Fruit fly (Drosophila melanogaster): ENCODE results near the gene Phf5a.

Gene Phf5a

dm6 chr2L:6481310-6481738 is 9.3 kb downstream of the Phf5a start (continued):
- TF ChIP-seq CG15601 (tag; optimal IDR thresholded peaks at IDR 0.05) (no peak), az2 (GFP tag; optimal IDR thresholded peaks at IDR 0.05) (no peak), CG3407 (GFP tag; optimal IDR thresholded peaks at IDR 0.05) (no peak), en (GFP tag; optimal IDR thresholded peaks at IDR 0.05) (no peak), sisA (GFP tag; IDR thresholded peaks at IDR 0.05) (no peak), CG2678 (tag; optimal IDR thresholded peaks at IDR 0.05) (no peak), gsb (GFP tag; IDR thresholded peaks at IDR 0.05) (no peak), Hsf (GFP tag; optimal IDR thresholded peaks at IDR 0.05) (no peak), dati (GFP tag; IDR thresholded peaks at IDR 0.05) (no peak), seq (GFP tag; IDR thresholded peaks at IDR 0.05) (0 out of 2 replicates have a peak, but pooled peaks have one; percentile 11), Oaz (GFP tag; IDR thresholded peaks at IDR 0.05) (no peak), dmrt11E (tag; optimal IDR thresholded peaks at IDR 0.05) (no peak), CG4328 (GFP tag; optimal IDR thresholded peaks at IDR 0.05) (no peak), maf-S (GFP tag; optimal IDR thresholded peaks at IDR 0.05) (no peak), CG13296 (GFP tag; optimal IDR thresholded peaks at IDR 0.05) (no peak), slbo (GFP tag; IDR thresholded peaks at IDR 0.05) (peak; percentile 16; the same call in 1 of the 2 replicates), crc (GFP tag; optimal IDR thresholded peaks at IDR 0.05) (no peak), B-H2 (GFP tag; optimal IDR thresholded peaks at IDR 0.05) (no peak), chm (GFP tag; IDR thresholded peaks at IDR 0.05) (peak; percentile 11; the same call in 1 of the 2 replicates), CG14014 (GFP tag; IDR thresholded peaks at IDR 0.05) (no peak; the same call in 1 of the 2 replicates), CG14710 (tag; optimal IDR thresholded peaks at IDR 0.05) (peak; percentile 3), CG9727 (GFP tag; optimal IDR thresholded peaks at IDR 0.05) (no peak), dysf (GFP tag; IDR thresholded peaks at IDR 0.05) (no peak), CG15269 (tag; optimal IDR thresholded peaks at IDR 0.05) (no peak), CG9876 (GFP tag; optimal IDR thresholded peaks at IDR 0.05) (no peak), MBD-R2 (GFP tag; IDR thresholded peaks at IDR 0.05) (peak; percentile 36), CG9817 (tag; optimal IDR thresholded peaks at IDR 0.05) (no peak), Ssrp (tag; optimal IDR thresholded peaks at IDR 0.05) (no peak), CG9797 (GFP tag; optimal IDR thresholded peaks at IDR 0.05) (no peak), tna (GFP tag; IDR thresholded peaks at IDR 0.05; ENCODE audit: partially characterized antibody) (no peak), Ets97D (GFP tag; optimal IDR thresholded peaks at IDR 0.05) (peak; percentile 3), CG10565 (GFP tag; optimal IDR thresholded peaks at IDR 0.05) (no peak), lab (GFP tag; optimal IDR thresholded peaks at IDR 0.05) (peak; percentile 62), pita (GFP tag; optimal IDR thresholded peaks at IDR 0.05) (no peak), Six4 (GFP tag; optimal IDR thresholded peaks at IDR 0.05) (no peak), D (optimal IDR thresholded peaks at IDR 0.05) (peak; percentile 26), D (GFP tag; optimal IDR thresholded peaks at IDR 0.05) (no peak), YL-1 (GFP tag; optimal IDR thresholded peaks at IDR 0.05) (peak; percentile 69), CG3726 (GFP tag; IDR thresholded peaks at IDR 0.05) (no peak), nau (GFP tag; optimal IDR thresholded peaks at IDR 0.05) (no peak), al (GFP tag; IDR thresholded peaks at IDR 0.05) (no peak), abd-A (tag; optimal IDR thresholded peaks at IDR 0.05) (peak; percentile 90), run (tag; optimal IDR thresholded peaks at IDR 0.05) (no peak), CG7357 (GFP tag; IDR thresholded peaks at IDR 0.05) (no peak), CG12391 (tag; optimal IDR thresholded peaks at IDR 0.05) (no peak), emc (GFP tag; optimal IDR thresholded peaks at IDR 0.05) (no peak), Kr (GFP tag; optimal IDR thresholded peaks at IDR 0.05) (no peak), CG2202 (tag; optimal IDR thresholded peaks at IDR 0.05) (no peak), CG2116 (GFP tag; optimal IDR thresholded peaks at IDR 0.05) (peak; percentile 69), CG11723 (GFP tag; optimal IDR thresholded peaks at IDR 0.05) (no peak), CG42726 (GFP tag; IDR thresholded peaks at IDR 0.05; ENCODE audit: partially characterized antibody) (0 out of 2 replicates have a peak, but pooled peaks have one; percentile 55), sens (GFP tag) (no peak)
